Worm (Caenorhabditis elegans) whole organism, midembryonic: ENCODE data around the gene ZK622.1.

Experiments
- T22C8.4 ChIP-seq: fragments of 200-800 bp; sonication (Bioruptor generic); IDR thresholded peaks from 2 replicates; pipeline ENCODE4 v1.3.6; 2022; ENCODE audit warnings: missing genetic modification characterization, missing compliant biosample characterization
- cog-1 ChIP-seq: sonication (generic microtip); optimal IDR thresholded peaks from 2 replicates; lab custom pipeline; 2016; ENCODE audit warnings: missing genetic modification characterization, missing compliant biosample characterization
- flt-1 ChIP-seq: fragments of 200-800 bp; sonication (Bioruptor generic); IDR thresholded peaks from 2 replicates; pipeline ENCODE4 v1.3.6; 2022; ENCODE audit warnings: missing genetic modification characterization, missing compliant biosample characterization
- klf-2 ChIP-seq: fragments of 200-800 bp; sonication (Bioruptor generic); conservative IDR thresholded peaks from 2 replicates; pipeline ENCODE4 v1.3.6; 2022; ENCODE audit warnings: missing genetic modification reagents, missing genetic modification characterization, missing compliant biosample characterization
- med-1 ChIP-seq: sonication (generic microtip); optimal IDR thresholded peaks from 2 replicates; lab custom pipeline; 2017; ENCODE audit warnings: missing genetic modification characterization, mild to moderate bottlenecking, missing compliant biosample characterization, antibody characterized with exemption, missing genetic modification reagents; ENCODE audit not compliant: insufficient read depth
- ref-1 ChIP-seq: fragments of 200-800 bp; sonication (Bioruptor generic); conservative IDR thresholded peaks from 2 replicates; pipeline ENCODE4 v1.3.6; 2022; ENCODE audit warnings: missing genetic modification reagents, missing genetic modification characterization, missing compliant biosample characterization
- tab-1 ChIP-seq: fragments of 200-800 bp; sonication (Bioruptor generic); IDR thresholded peaks from 2 replicates; pipeline ENCODE4 v1.3.6; 2022; ENCODE audit warnings: missing genetic modification characterization, missing compliant biosample characterization
- ztf-23 ChIP-seq: fragments of 200-800 bp; sonication (Bioruptor generic); IDR thresholded peaks from 2 replicates; pipeline ENCODE4 v1.3.6; 2022; ENCODE audit warnings: missing genetic modification reagents, missing genetic modification characterization, missing compliant biosample characterization
- ztf-29 ChIP-seq: fragments of 200-800 bp; sonication (Bioruptor generic); IDR thresholded peaks from 2 replicates; pipeline ENCODE4 v1.3.6; 2022; ENCODE audit warnings: missing genetic modification reagents, missing genetic modification characterization, missing compliant biosample characterization

The ZK622.1 gene

DNA sequence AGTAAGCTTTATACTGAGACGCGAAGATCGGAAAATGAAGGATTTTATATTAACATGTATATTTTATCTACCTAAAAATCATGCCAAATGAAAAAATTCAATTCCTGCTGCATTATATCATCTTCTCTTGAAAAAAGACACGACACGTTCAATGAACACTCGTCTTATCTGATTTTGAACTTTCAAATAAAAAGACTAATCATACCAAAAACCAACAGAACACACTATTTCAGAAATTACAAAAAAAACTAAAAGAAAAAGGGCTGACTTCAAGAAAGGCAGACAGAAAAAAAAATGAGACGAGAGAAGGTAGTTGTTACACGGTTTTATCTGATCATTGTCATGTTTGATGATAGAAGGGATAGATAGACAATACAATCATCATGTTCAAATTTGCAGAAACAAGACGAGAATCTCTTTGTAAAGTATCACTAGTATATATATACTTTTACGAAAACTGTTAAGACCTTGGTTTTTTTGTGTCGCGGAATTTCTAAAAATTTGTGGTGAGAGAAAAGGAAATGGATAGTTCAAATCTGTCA, 10.8 kb upstream of the ZK622.1 start:
- TF ChIP-seq ztf-23 (GFP tag; lab: Robert Waterston, UW), result no peak
- TF ChIP-seq med-1 (GFP tag; lab: Kevin White, UChicago), result no peak
- no peak for TF ChIP-seq T22C8.4 (GFP tag; lab: Robert Waterston, UW)

ce11 chrII:5285029-5285428, 8.6 kb upstream of the ZK622.1 start, which contains the start of gene gur-5:
Gene gur-5, plus strand, starts transcription at chrII:5285329.
- TF ChIP-seq ztf-29 (GFP tag; lab: Robert Waterston, UW), result no peak
- no peak for TF ChIP-seq ztf-23 (GFP tag; lab: Robert Waterston, UW)
- no peak for TF ChIP-seq ref-1 (GFP tag; lab: Robert Waterston, UW)
- no peak for TF ChIP-seq flt-1 (GFP tag; lab: Robert Waterston, UW)
- TF ChIP-seq tab-1 (GFP tag; lab: Robert Waterston, UW), result no peak
- no peak for TF ChIP-seq cog-1 (tag; lab: Kevin White, UChicago)
- TF ChIP-seq med-1 (GFP tag; lab: Kevin White, UChicago), result no peak
- no peak for TF ChIP-seq klf-2 (GFP tag; lab: Robert Waterston, UW)
- TF ChIP-seq T22C8.4 (GFP tag; lab: Robert Waterston, UW), result no peak

DNA sequence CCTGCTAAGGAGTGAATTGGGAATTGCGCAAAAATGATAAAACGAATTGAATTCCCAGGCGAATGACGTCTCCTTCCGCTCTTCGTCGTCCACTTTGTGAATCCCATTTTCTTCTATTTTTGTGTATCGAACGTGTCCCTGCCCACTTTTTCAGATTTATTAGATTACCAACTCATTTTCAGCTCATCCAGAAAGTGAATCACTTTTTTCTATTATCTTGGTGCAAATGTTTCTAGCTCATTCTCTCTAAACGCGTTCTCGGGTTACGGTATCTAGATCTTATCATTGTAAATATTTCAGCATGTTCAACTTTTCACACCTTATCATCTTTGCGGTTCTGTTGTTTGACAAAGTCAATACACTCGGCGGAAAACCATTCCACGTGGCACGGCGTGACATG, 4.5 kb upstream of the ZK622.1 start, which contains the start of gene ZK622.5:
Gene ZK622.5, plus strand, starts transcription at position 301 of the 400 bp plus-strand sequence.
- TF ChIP-seq tab-1 (GFP tag; lab: Robert Waterston, UW) (no peak), klf-2 (GFP tag; lab: Robert Waterston, UW) (no peak), ztf-23 (GFP tag; lab: Robert Waterston, UW) (no peak), cog-1 (tag; lab: Kevin White, UChicago) (no peak), T22C8.4 (GFP tag; lab: Robert Waterston, UW) (no peak)

DNA sequence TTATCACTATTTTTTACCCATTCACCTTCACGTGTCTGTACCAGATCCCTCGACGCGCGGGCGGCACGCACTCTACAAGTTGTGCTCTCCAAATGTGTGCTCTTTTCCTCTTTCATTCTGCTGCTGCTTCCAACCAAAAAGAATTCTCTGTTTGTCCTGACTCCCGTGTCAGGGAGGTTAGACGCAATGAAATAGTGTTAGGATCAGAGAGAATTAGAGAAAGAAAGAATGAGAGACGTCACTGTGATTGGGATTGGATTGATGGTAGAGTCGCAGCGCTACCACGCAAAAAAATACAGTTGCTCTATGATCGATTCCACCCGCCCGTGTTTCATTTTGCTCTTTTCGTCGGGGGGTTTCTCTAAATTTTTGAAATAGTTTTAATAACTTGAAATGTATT, 2.5 kb upstream of the ZK622.1 start:
- TF ChIP-seq ref-1 (GFP tag; lab: Robert Waterston, UW), result no peak
- no peak for TF ChIP-seq ztf-29 (GFP tag; lab: Robert Waterston, UW)
- TF ChIP-seq tab-1 (GFP tag; lab: Robert Waterston, UW), result no peak
- no peak for TF ChIP-seq T22C8.4 (GFP tag; lab: Robert Waterston, UW)

DNA sequence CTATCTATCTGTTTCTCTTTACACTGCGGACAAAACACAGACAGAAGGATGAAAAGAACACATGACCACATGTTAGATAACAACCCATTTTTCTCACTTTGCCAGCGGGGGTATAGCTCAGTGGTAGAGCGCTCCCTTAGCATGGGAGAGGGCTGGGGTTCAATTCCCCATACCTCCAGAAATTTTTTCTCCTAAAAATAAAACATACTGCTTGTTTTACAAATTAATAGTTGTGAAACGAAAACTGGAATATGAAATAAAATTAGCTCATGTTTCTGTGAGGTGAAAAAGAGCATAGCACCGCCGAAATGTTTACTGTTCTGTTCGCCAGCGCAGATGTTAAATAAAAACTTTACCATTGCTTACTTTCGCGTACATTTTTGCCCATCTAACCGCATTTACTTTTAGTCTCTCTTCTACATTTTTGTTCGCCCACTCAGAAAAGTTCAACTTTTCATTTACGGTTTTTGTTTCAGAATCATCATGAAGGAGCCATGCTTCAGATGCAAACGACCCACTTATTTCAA, 1.3 kb upstream of the ZK622.1 start, which contains the start of gene ZK622.4:
Gene ZK622.4, plus strand, starts transcription at position 477 of the 527 bp plus-strand sequence.
- TF ChIP-seq klf-2 (GFP tag; lab: Robert Waterston, UW), result peak; percentile 90
- TF ChIP-seq cog-1 (tag; lab: Kevin White, UChicago), result peak; percentile 85
- peak; percentile 82 for TF ChIP-seq ztf-29 (GFP tag; lab: Robert Waterston, UW)
- TF ChIP-seq flt-1 (GFP tag; lab: Robert Waterston, UW), result peak; percentile 95
- peak; percentile 91 for TF ChIP-seq T22C8.4 (GFP tag; lab: Robert Waterston, UW)
- peak; percentile 94 for TF ChIP-seq tab-1 (GFP tag; lab: Robert Waterston, UW)
- TF ChIP-seq ztf-23 (GFP tag; lab: Robert Waterston, UW), result peak; percentile 93
- TF ChIP-seq med-1 (GFP tag; lab: Kevin White, UChicago), result peak; percentile 73
- peak; percentile 86 for TF ChIP-seq ref-1 (GFP tag; lab: Robert Waterston, UW)

DNA sequence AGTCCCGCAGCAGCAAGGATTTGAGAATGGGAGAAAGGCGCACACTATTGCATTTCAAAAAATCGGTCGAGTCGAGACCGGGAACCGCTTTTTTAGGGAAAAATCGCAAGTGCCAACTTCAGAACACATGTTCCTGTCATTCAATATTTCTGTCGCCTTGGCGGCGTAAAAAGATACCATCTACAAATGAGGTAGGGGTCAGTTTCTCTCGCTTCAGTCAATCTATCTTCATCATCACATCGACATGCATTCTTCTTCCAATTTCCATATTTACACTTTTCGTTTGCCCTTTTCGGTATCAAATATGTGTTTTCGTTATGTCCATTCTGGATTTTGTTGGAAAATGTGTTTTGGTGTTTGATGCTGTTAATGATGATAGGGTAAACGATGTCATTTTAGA, 4.1 kb downstream of the ZK622.1 start:
- no peak for TF ChIP-seq klf-2 (GFP tag; lab: Robert Waterston, UW)
- no peak for TF ChIP-seq med-1 (GFP tag; lab: Kevin White, UChicago)
- no peak for TF ChIP-seq flt-1 (GFP tag; lab: Robert Waterston, UW)
- no peak for TF ChIP-seq ztf-23 (GFP tag; lab: Robert Waterston, UW)
- no peak for TF ChIP-seq cog-1 (tag; lab: Kevin White, UChicago)
- no peak for TF ChIP-seq T22C8.4 (GFP tag; lab: Robert Waterston, UW)
- TF ChIP-seq ztf-29 (GFP tag; lab: Robert Waterston, UW), result no peak
- no peak for TF ChIP-seq ref-1 (GFP tag; lab: Robert Waterston, UW)
- TF ChIP-seq tab-1 (GFP tag; lab: Robert Waterston, UW), result no peak

ce11 chrII:5301810-5302209, 8.2 kb downstream of the ZK622.1 start:
- TF ChIP-seq ztf-23 (GFP tag; lab: Robert Waterston, UW), result no peak
- TF ChIP-seq T22C8.4 (GFP tag; lab: Robert Waterston, UW), result no peak
- TF ChIP-seq flt-1 (GFP tag; lab: Robert Waterston, UW), result no peak
- TF ChIP-seq ref-1 (GFP tag; lab: Robert Waterston, UW), result no peak
- no peak for TF ChIP-seq klf-2 (GFP tag; lab: Robert Waterston, UW)
- no peak for TF ChIP-seq cog-1 (tag; lab: Kevin White, UChicago)
- no peak for TF ChIP-seq med-1 (GFP tag; lab: Kevin White, UChicago)
- TF ChIP-seq tab-1 (GFP tag; lab: Robert Waterston, UW), result no peak
- no peak for TF ChIP-seq ztf-29 (GFP tag; lab: Robert Waterston, UW)

ce11 chrII:5305121-5305520, 11.5 kb downstream of the ZK622.1 start:
- TF ChIP-seq klf-2 (GFP tag; lab: Robert Waterston, UW) (no peak), ref-1 (GFP tag; lab: Robert Waterston, UW) (no peak), cog-1 (tag; lab: Kevin White, UChicago) (no peak), ztf-23 (GFP tag; lab: Robert Waterston, UW) (no peak), tab-1 (GFP tag; lab: Robert Waterston, UW) (no peak), med-1 (GFP tag; lab: Kevin White, UChicago) (no peak)

- TF ChIP-seq klf-2 (GFP tag; lab: Robert Waterston, UW), result no peak
- TF ChIP-seq ztf-23 (GFP tag; lab: Robert Waterston, UW), result no peak
- no peak for TF ChIP-seq tab-1 (GFP tag; lab: Robert Waterston, UW)
- TF ChIP-seq ztf-29 (GFP tag; lab: Robert Waterston, UW), result no peak
- no peak for TF ChIP-seq cog-1 (tag; lab: Kevin White, UChicago)
- no peak for TF ChIP-seq T22C8.4 (GFP tag; lab: Robert Waterston, UW)
- TF ChIP-seq med-1 (GFP tag; lab: Kevin White, UChicago), result no peak
- no peak for TF ChIP-seq flt-1 (GFP tag; lab: Robert Waterston, UW)
- TF ChIP-seq ref-1 (GFP tag; lab: Robert Waterston, UW), result no peak
Measured at ce11 chrII:5306197-5306596, 12.6 kb downstream of the ZK622.1 start.
